Worm (Caenorhabditis elegans) whole organism, young adult: Measurements from ENCODE around the gene ZK262.2.

Experiments
- F57C9.4 ChIP-seq: sonication (generic microtip); optimal IDR thresholded peaks from 2 replicates; lab custom pipeline; 2017; ENCODE audit warnings: mild to moderate bottlenecking, missing genetic modification characterization, missing compliant biosample characterization
- Y56A3A.18 ChIP-seq: fragments of 200-800 bp; sonication (Bioruptor generic); IDR thresholded peaks from 2 replicates; pipeline ENCODE4 v1.3.6; 2022; ENCODE audit warnings: missing genetic modification reagents, missing genetic modification characterization, missing compliant biosample characterization
- ZK185.1 ChIP-seq: sonication (generic microtip); optimal IDR thresholded peaks from 2 replicates; lab custom pipeline; 2016; ENCODE audit warnings: mild to moderate bottlenecking, missing genetic modification characterization, missing compliant biosample characterization; ENCODE audit not compliant: poor library complexity, severe bottlenecking
- dpff-1 ChIP-seq: sonication (generic microtip); optimal IDR thresholded peaks from 2 replicates; lab custom pipeline; 2017; ENCODE audit warnings: mild to moderate bottlenecking, missing genetic modification characterization, missing compliant biosample characterization
- lag-1 ChIP-seq: fragments of 200-800 bp; sonication (Bioruptor generic); IDR thresholded peaks from 2 replicates; pipeline ENCODE4 v1.3.6; 2022; ENCODE audit warnings: missing genetic modification reagents, missing genetic modification characterization, missing compliant biosample characterization
- lin-35 ChIP-seq, 3 experiments: fragments of 150-350 bp in 2 of 3; sonication (generic microtip) in 1 of 3; optimal IDR thresholded peaks; 2 replicates each; lab custom pipeline; 2014 to 2018; ENCODE audit warnings: missing biosample characterization in 3 of 3, missing genetic modification characterization in 3 of 3, missing genetic modification reagents in 3 of 3
- lin-54 ChIP-seq: fragments of 200-800 bp; sonication (Bioruptor generic); optimal IDR thresholded peaks from 2 replicates; lab custom pipeline; 2018; ENCODE audit warnings: mild to moderate bottlenecking, missing genetic modification characterization, missing compliant biosample characterization
- lsy-27 ChIP-seq: sonication (generic microtip); optimal IDR thresholded peaks from 2 replicates; lab custom pipeline; 2017; ENCODE audit warnings: missing genetic modification characterization, mild to moderate bottlenecking, missing compliant biosample characterization, antibody characterized with exemption, missing genotype, borderline replicate concordance; ENCODE audit not compliant: insufficient read depth
- sptf-2 ChIP-seq: fragments of 200-800 bp; sonication (Bioruptor generic); optimal IDR thresholded peaks from 2 replicates; lab custom pipeline; 2018; ENCODE audit warnings: mild to moderate bottlenecking, missing genetic modification characterization, missing compliant biosample characterization
- unc-130 ChIP-seq: sonication (generic microtip); optimal IDR thresholded peaks from 2 replicates; lab custom pipeline; 2016; ENCODE audit warnings: missing genetic modification reagents, missing genetic modification characterization, missing compliant biosample characterization

DNA sequence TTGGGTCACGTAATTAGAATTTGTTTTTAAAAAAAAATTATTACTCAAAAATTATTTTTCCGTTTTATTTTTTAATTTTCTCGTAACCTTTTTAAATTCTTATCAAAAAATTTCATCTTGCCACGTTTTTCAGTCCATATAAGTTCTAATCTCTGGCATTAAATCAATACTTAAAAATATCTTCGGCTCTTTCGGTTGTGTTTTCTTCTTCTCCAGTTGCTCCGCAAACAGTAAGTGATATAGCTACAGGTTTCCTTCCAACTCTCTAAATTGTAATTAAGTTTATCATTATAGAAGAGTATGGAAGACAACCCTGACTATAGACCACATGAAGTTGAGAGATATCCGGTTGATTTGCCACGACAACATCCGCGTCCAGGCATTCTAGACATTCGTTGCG, 31.3 kb upstream of the ZK262.2 start, which contains the start of gene ZK228.1:
- TF ChIP-seq dpff-1 (tag; lab: Kevin White, UChicago) (no peak), lsy-27 (tag; lab: Kevin White, UChicago) (no peak), sptf-2 (GFP tag; lab: Kevin White, UChicago) (no peak), lin-54 (GFP tag; lab: Kevin White, UChicago) (no peak), lag-1 (GFP tag; lab: Robert Waterston, UW) (no peak), unc-130 (GFP tag; lab: Kevin White, UChicago) (no peak), F57C9.4 (no peak), ZK185.1 (tag; lab: Kevin White, UChicago) (no peak), Y56A3A.18 (GFP tag; lab: Robert Waterston, UW) (no peak), lin-35 (GFP tag; optimal IDR thresholded peaks at IDR 0.05; lab: Kevin White, UChicago) (no peak)
